Worm (Caenorhabditis elegans) whole organism, mixed stage, embryonic: Measurements from ENCODE around the gene C18B2.2.

Experiments used
- ceh-39 ChIP-seq: fragments of 150-350 bp; optimal IDR thresholded peaks from 2 replicates; lab custom pipeline; 2014; ENCODE audit warnings: missing biosample characterization, missing genetic modification characterization
- elt-1 ChIP-seq: sonication (generic microtip); optimal IDR thresholded peaks from 2 replicates; lab custom pipeline; 2017; ENCODE audit warnings: missing genetic modification characterization, mild to moderate bottlenecking, missing compliant biosample characterization, antibody characterized with exemption, moderate library complexity, borderline replicate concordance; ENCODE audit not compliant: insufficient read depth
- ham-2 ChIP-seq: fragments of 200-800 bp; sonication (Bioruptor generic); optimal IDR thresholded peaks from 2 replicates; lab custom pipeline; 2018; ENCODE audit warnings: mild to moderate bottlenecking, missing genetic modification characterization, missing compliant biosample characterization
- lin-13 ChIP-seq: fragments of 150-350 bp; optimal IDR thresholded peaks from 2 replicates; lab custom pipeline; 2014; ENCODE audit warnings: missing biosample characterization, missing genetic modification characterization
- nhr-12 ChIP-seq: fragments of 150-350 bp; optimal IDR thresholded peaks from 2 replicates; lab custom pipeline; 2014; ENCODE audit warnings: missing biosample characterization, missing genetic modification characterization
- nhr-28 ChIP-seq: fragments of 150-350 bp; optimal IDR thresholded peaks from 2 replicates; lab custom pipeline; 2014; ENCODE audit warnings: missing biosample characterization, missing genetic modification characterization
- pha-4 ChIP-seq: fragments of 150-350 bp; optimal IDR thresholded peaks from 2 replicates; lab custom pipeline; 2018; ENCODE audit warnings: missing biosample characterization, missing genetic modification reagents, missing genetic modification characterization
- snpc-4 ChIP-seq: fragments of 150-350 bp; optimal IDR thresholded peaks from 2 replicates; lab custom pipeline; 2014; ENCODE audit warnings: missing biosample characterization, missing genetic modification characterization
- tbx-8 ChIP-seq: fragments of 200-800 bp; sonication (Bioruptor generic); optimal IDR thresholded peaks from 2 replicates; lab custom pipeline; 2018; ENCODE audit warnings: mild to moderate bottlenecking, missing genetic modification characterization, moderate library complexity, missing compliant biosample characterization
- unc-120 ChIP-seq: sonication (generic microtip); optimal IDR thresholded peaks from 2 replicates; lab custom pipeline; 2017; ENCODE audit warnings: missing genetic modification characterization, missing compliant biosample characterization; ENCODE audit not compliant: poor library complexity, severe bottlenecking
- unc-39 ChIP-seq: fragments of 150-350 bp; optimal IDR thresholded peaks from 2 replicates; lab custom pipeline; 2014; ENCODE audit warnings: missing biosample characterization, missing genetic modification characterization
- unc-62 ChIP-seq: fragments of 150-350 bp; optimal IDR thresholded peaks from 2 replicates; lab custom pipeline; 2014; ENCODE audit warnings: missing biosample characterization, missing genetic modification reagents, missing genetic modification characterization

- no peak for TF ChIP-seq nhr-28 (tag; lab: Kevin White, UChicago)
- no peak for TF ChIP-seq lin-13 (tag; lab: Kevin White, UChicago)
- peak; percentile 28 for TF ChIP-seq pha-4 (tag; lab: Kevin White, UChicago)
- TF ChIP-seq unc-120 (tag; lab: Kevin White, UChicago): peak; percentile 79
- no peak for TF ChIP-seq ham-2
- peak; percentile 83 for TF ChIP-seq unc-62 (GFP tag; lab: Kevin White, UChicago)
- TF ChIP-seq ceh-39: peak; percentile 4
- no peak for TF ChIP-seq snpc-4 (tag; lab: Kevin White, UChicago)
- TF ChIP-seq elt-1 (tag; lab: Kevin White, UChicago): no peak
- TF ChIP-seq nhr-12 (tag; lab: Kevin White, UChicago): no peak
- TF ChIP-seq tbx-8: no peak
- TF ChIP-seq unc-39 (tag; lab: Kevin White, UChicago): no peak
Measured at ce11 chrX:3605727-3606126, 17.5 kb upstream of the C18B2.2 start, which contains the start of gene C18B2.4.
